Fruit fly (Drosophila melanogaster) S2 (cell line): Measurements from ENCODE around the gene Rubicon.

ENCODE experiments used
- CG8478 ChIP-seq: fragments of >200 bp; optimal IDR thresholded peaks from 2 replicates; lab custom pipeline; 2018
- CTCF ChIP-seq, 2 experiments: fragments of >200 bp; optimal IDR thresholded peaks; 2 replicates each; lab custom pipeline; 2018

The Rubicon gene

dm6 chrX:8662247-8662646 is 14.6 kb upstream of the Rubicon start:
- TF ChIP-seq CG8478 (lab: Kevin White, UChicago), result no peak
- no peak for TF ChIP-seq CTCF (optimal IDR thresholded peaks at IDR 0.05; lab: Kevin White, UChicago)

DNA sequence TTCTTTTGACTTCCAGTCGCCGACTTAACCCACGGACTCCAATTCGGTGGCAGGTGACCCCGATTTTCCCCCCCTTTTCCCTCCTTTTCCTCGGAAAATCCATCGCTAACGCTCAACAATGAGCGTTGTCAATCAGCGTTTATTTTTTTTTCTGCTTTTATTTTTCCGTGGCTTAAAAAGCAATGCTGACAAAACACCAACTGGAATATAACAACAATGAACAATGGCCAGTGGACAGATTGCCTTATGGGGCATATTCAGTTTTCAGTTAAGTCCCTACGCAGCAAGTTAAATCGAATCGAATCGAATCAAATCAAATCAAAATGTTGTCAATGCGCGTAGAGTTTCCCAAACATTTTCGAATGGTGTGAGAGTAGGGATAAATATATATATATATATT is 13.1 kb upstream of the Rubicon start:
- no peak for TF ChIP-seq CG8478 (lab: Kevin White, UChicago)
- TF ChIP-seq CTCF (optimal IDR thresholded peaks at IDR 0.05; lab: Kevin White, UChicago), result no peak

- no peak for TF ChIP-seq CTCF (optimal IDR thresholded peaks at IDR 0.05; lab: Kevin White, UChicago)
- no peak for TF ChIP-seq CG8478 (lab: Kevin White, UChicago)
Observed at dm6 chrX:8665576-8666297, 11.1 kb upstream of the Rubicon start.

DNA sequence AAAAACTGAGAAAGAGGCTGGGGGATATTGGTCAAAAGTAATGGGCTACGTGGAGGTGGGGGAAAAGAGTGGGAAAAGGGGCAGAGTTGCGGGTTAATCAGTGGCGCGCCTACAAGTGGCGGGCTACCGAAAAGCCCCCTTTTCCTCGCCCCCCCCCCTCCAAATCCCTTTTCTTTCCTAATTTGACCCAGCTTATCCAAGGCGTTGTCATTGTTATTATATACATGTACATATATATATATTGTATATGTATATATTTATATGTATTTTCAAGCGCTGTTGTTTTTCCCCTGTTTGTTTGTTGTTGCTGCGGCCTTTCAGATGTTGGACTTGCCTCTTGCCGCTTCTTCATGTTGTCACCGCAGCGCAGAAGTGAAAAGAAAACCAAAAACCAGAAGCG is 9.8 kb upstream of the Rubicon start:
- no peak for TF ChIP-seq CG8478 (lab: Kevin White, UChicago)
- no peak for TF ChIP-seq CTCF (optimal IDR thresholded peaks at IDR 0.05; lab: Kevin White, UChicago)

DNA sequence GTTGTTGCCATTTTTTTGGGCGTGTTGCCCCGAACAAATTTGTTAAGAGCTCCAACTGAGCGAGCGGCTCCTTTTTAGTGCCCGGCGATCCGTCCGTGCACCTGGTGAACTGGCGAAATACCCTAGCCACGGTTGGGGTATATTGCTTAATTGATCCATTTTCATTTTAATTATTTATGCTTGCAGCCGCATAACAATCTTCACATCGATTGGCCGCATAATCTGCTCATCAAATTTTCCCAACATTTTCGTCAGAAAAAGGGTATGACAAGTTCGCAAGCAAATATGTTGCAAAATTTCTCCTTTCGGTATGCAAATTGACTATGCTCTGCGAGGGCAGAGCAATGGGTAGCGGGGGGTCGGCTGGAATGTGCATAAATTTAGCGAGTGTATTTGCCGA is 9.2 kb upstream of the Rubicon start:
- TF ChIP-seq CTCF (optimal IDR thresholded peaks at IDR 0.05; lab: Kevin White, UChicago) (no peak), CG8478 (lab: Kevin White, UChicago) (no peak)

DNA sequence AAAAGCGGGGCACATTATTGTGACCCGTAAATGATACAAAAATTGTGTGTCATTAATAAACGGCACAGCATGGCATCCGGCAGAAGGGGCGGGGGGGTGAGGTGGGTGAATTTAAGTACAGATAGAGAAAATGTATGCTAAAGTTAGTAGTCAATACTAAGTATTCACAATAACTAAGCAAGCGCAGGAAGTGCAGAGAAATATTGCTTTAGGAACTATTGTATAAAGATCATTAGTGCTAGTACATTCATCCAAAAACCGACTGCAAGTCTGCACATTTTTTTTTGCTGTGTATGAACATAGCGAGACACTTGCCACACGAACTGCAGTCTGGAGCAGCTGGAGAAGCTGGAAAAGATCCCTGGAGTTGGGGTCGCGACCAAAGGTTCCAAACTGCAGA is 7.4 kb upstream of the Rubicon start:
- TF ChIP-seq CG8478 (lab: Kevin White, UChicago), result no peak
- TF ChIP-seq CTCF (optimal IDR thresholded peaks at IDR 0.05; lab: Kevin White, UChicago), result no peak

DNA sequence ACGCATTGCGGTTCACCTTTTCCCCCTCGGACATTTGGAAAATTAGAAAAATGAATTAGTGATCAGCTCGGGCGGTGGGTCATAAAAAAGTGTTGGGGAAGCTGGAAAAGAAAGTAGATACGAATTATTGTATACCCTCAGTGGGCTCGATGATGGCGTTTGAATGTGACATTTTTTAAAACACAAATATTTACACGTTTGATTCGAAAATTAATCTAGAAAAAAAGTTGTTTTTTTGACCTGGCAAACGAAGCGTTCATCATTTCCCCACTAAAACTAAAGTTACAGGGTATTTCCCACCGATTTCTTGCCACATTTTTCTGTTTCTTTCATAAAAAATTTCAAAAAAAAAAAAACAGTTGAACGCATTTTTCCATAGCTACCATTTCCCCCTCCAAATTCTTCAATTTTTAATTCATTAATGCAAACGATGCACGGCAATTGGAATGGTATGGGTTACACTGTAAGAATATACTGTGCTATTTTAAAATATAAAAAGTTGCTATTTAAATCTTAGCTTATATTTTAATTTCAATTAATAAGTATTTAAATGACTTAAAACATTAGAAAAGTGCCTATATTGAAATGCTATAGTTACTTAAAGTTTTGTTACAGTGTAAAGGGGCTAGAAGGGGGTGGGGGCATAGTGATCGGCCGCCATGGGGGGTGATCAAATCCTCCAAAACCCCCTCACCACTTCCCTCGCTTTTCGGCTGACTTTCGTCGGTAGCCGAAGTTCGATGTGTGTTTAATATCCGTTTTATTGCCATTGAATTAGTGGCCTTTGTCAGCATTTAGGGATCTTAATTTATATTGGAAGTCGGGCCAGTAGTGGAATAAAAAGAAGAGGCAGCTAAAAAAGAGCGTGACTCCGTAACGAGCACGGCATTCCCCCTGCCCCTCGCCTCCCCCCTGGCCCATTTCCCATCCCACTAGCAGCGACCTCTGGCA is 5.2 kb upstream of the Rubicon start:
- no peak for TF ChIP-seq CG8478 (lab: Kevin White, UChicago)

dm6 chrX:8677434-8677833 is 571 bp downstream of the Rubicon start:
- TF ChIP-seq CG8478 (lab: Kevin White, UChicago) (no peak), CTCF (optimal IDR thresholded peaks at IDR 0.05; lab: Kevin White, UChicago) (no peak)

DNA sequence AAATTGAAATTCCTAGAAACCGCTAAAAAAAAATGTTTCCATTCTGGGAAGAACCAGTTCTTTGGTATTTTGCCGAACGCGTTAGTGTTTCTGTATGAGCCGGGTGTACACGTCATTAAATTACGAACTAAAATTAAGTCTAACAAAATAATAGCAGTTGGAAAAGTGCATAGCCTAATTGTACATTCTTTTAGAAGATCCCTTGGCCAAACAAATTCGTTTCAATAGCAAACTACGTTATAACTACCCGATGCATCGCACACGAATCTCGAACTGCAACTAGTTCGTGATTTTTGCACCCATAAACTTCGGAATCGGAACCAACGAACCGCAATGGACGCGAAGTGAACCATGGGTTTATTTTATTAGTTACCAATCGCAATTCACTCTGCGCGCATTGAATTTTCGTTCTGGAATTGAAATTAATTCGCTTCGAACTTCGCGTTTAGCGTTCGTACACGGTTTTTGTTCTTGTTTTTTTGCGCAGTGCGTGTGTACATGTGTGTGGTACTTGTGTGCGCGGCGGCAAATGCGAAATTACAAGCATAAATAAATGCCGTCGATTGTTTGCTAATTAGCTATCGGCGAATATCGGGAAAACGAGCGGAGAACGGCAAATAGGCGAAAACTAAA is 4.4 kb downstream of the Rubicon start, which contains the start of gene CAH3:
Gene CAH3 (plus strand): TSS at position 64 of the 633 bp plus-strand sequence.
- TF ChIP-seq CG8478 (lab: Kevin White, UChicago), result no peak
- TF ChIP-seq CTCF (optimal IDR thresholded peaks at IDR 0.05; lab: Kevin White, UChicago), result no peak

dm6 chrX:8681822-8682632 is 5.2 kb downstream of the Rubicon start:
- TF ChIP-seq CG8478 (lab: Kevin White, UChicago) (no peak), CTCF (optimal IDR thresholded peaks at IDR 0.05; lab: Kevin White, UChicago) (peak; percentile 59 to 74)

- no peak for TF ChIP-seq CTCF (optimal IDR thresholded peaks at IDR 0.05; lab: Kevin White, UChicago)
- no peak for TF ChIP-seq CG8478 (lab: Kevin White, UChicago)
Observed at dm6 chrX:8685394-8685793, 8.5 kb downstream of the Rubicon start.

- TF ChIP-seq CG8478 (lab: Kevin White, UChicago), result no peak
- peak in 1 of 2 experiments; percentile 2 for TF ChIP-seq CTCF (optimal IDR thresholded peaks at IDR 0.05; lab: Kevin White, UChicago)
Observed at dm6 chrX:8690003-8690402, 13.1 kb downstream of the Rubicon start, which contains the start of the genes Ppt1 and Ogg1. TSS of gene Ppt1 (minus strand) at chrX:8690227. TSS of gene Ogg1 (plus strand) at chrX:8690327.

DNA sequence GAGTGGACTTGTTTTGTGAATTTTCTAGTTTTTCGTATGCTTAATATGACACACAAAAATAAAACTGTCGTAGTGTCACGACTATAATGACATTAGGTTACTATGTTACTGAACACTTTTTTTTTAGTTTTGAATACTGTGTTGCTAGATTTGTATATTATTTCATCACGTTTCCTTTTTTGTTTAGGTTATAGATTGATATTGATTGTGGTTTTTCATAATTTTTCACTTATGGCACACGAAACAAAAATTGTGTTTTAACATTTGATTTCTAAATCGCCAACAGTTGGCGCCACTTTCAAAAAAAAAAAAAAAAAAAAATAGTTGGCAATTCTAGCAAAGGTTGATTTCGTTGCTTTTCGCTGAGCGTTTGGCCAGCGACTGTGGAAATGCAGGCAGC is 16.7 kb downstream of the Rubicon start, which contains the start of gene CG11294:
Gene CG11294 (minus strand): TSS at position 101 of the 400 bp plus-strand sequence.
- TF ChIP-seq CG8478 (lab: Kevin White, UChicago) (no peak), CTCF (optimal IDR thresholded peaks at IDR 0.05; lab: Kevin White, UChicago) (no peak)
